Worm (Caenorhabditis elegans) whole organism, mixed stage, embryonic: ENCODE measurements around the gene sdz-11.

Experiments
- blmp-1 ChIP-seq: fragments of 150-350 bp; optimal IDR thresholded peaks from 2 replicates; lab custom pipeline; 2014; ENCODE audit warnings: missing biosample characterization, missing genetic modification characterization
- ceh-83 ChIP-seq: fragments of 200-800 bp; sonication (Bioruptor generic); optimal IDR thresholded peaks from 2 replicates; lab custom pipeline; 2018; ENCODE audit warnings: mild to moderate bottlenecking, missing genetic modification characterization, missing compliant biosample characterization
- ces-1 ChIP-seq: fragments of 150-350 bp; optimal IDR thresholded peaks from 2 replicates; lab custom pipeline; 2014; ENCODE audit warnings: missing biosample characterization, missing genetic modification reagents, missing genetic modification characterization
- drap-1 ChIP-seq: fragments of 200-800 bp; sonication (Bioruptor generic); optimal IDR thresholded peaks from 3 replicates; lab custom pipeline; 2018; ENCODE audit warnings: mild to moderate bottlenecking, missing genetic modification characterization, missing compliant biosample characterization
- elt-3 ChIP-seq: fragments of 150-350 bp; optimal IDR thresholded peaks from 2 replicates; lab custom pipeline; 2014; ENCODE audit warnings: missing biosample characterization, missing genetic modification characterization
- hlh-1 ChIP-seq: fragments of 150-350 bp; optimal IDR thresholded peaks from 2 replicates; lab custom pipeline; 2014; ENCODE audit warnings: missing biosample characterization, missing genetic modification reagents, missing genetic modification characterization
- lin-13 ChIP-seq: fragments of 150-350 bp; optimal IDR thresholded peaks from 2 replicates; lab custom pipeline; 2014; ENCODE audit warnings: missing biosample characterization, missing genetic modification characterization
- lsy-2 ChIP-seq: fragments of 150-350 bp; optimal IDR thresholded peaks from 2 replicates; lab custom pipeline; 2014; ENCODE audit warnings: missing biosample characterization, missing genetic modification characterization
- mab-5 ChIP-seq: fragments of 150-350 bp; optimal IDR thresholded peaks from 2 replicates; lab custom pipeline; 2014; ENCODE audit warnings: missing biosample characterization, missing genetic modification characterization
- mep-1 ChIP-seq: fragments of 150-350 bp; optimal IDR thresholded peaks from 2 replicates; lab custom pipeline; 2017; ENCODE audit warnings: missing biosample characterization, missing genetic modification reagents, missing genetic modification characterization, inconsistent platforms
- pha-4 ChIP-seq: fragments of 150-350 bp; optimal IDR thresholded peaks from 2 replicates; lab custom pipeline; 2018; ENCODE audit warnings: missing biosample characterization, missing genetic modification reagents, missing genetic modification characterization
- snpc-4 ChIP-seq: fragments of 150-350 bp; optimal IDR thresholded peaks from 2 replicates; lab custom pipeline; 2014; ENCODE audit warnings: missing biosample characterization, missing genetic modification characterization
- unc-39 ChIP-seq: fragments of 150-350 bp; optimal IDR thresholded peaks from 2 replicates; lab custom pipeline; 2014; ENCODE audit warnings: missing biosample characterization, missing genetic modification characterization
- unc-62 ChIP-seq: fragments of 150-350 bp; optimal IDR thresholded peaks from 2 replicates; lab custom pipeline; 2014; ENCODE audit warnings: missing biosample characterization, missing genetic modification reagents, missing genetic modification characterization

- no peak for TF ChIP-seq elt-3 (tag; lab: Kevin White, UChicago)
- no peak for TF ChIP-seq unc-39 (tag; lab: Kevin White, UChicago)
- no peak for TF ChIP-seq ces-1 (GFP tag; lab: Kevin White, UChicago)
- no peak for TF ChIP-seq pha-4 (tag; lab: Kevin White, UChicago)
- TF ChIP-seq unc-62, result no peak
- no peak for TF ChIP-seq mab-5 (tag; lab: Kevin White, UChicago)
- no peak for TF ChIP-seq blmp-1
- TF ChIP-seq snpc-4 (tag; lab: Kevin White, UChicago), result no peak
- no peak for TF ChIP-seq drap-1 (GFP tag; lab: Kevin White, UChicago)
- TF ChIP-seq lin-13 (tag; lab: Kevin White, UChicago), result no peak
- TF ChIP-seq lsy-2 (tag; lab: Kevin White, UChicago), result no peak
- TF ChIP-seq mep-1, result no peak
- TF ChIP-seq ceh-83, result no peak
- no peak for TF ChIP-seq hlh-1
Observed at ce11 chrII:3701305-3701704, 50.8 kb downstream of the sdz-11 start, which contains the start of gene srx-105.
